Worm (Caenorhabditis elegans): ENCODE measurements around the gene F11C7.7.

Gene F11C7.7

DNA sequence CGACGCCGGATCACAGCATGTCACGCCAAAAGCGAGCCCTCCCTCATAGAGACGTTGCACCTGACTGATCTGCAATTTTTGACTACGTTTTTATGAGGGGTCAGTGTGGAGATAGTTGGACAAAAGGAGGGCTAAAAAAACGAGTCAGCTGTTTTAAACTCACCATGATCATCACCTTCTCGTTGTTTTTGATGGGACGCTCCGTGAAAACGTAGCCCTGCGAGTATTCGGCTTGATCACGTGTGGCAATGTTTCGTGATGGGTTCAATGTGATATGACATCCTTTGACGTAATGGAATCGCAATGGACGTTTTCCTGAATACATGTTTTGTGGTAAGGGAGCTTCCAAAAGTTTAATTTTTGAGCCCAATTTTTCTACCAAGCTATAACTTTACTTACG lies 13.3 kb upstream of the F11C7.7 start:
- TF ChIP-seq R02D3.7 (tag; optimal IDR thresholded peaks at IDR 0.05) (no peak), madf-9 (GFP tag; conservative IDR thresholded peaks at IDR 0.05) (no peak), mxl-2 (GFP tag; conservative IDR thresholded peaks at IDR 0.05) (no peak), sdz-12 (GFP tag; optimal IDR thresholded peaks at IDR 0.05) (no peak), zfp-3 (GFP tag; conservative IDR thresholded peaks at IDR 0.05) (no peak), hlh-11 (tag; optimal IDR thresholded peaks at IDR 0.05) (peak; percentile 19), nhr-25 (tag; optimal IDR thresholded peaks at IDR 0.05; ENCODE audit: borderline replicate concordance, insufficient read depth) (no peak), duxl-1 (tag; optimal IDR thresholded peaks at IDR 0.05; ENCODE audit: poor library complexity) (no peak), unc-130 (GFP tag; optimal IDR thresholded peaks at IDR 0.05) (no peak), lin-29 (GFP tag; IDR thresholded peaks at IDR 0.05) (no peak), lim-7 (GFP tag; IDR thresholded peaks at IDR 0.05) (no peak), lin-39 (tag; optimal IDR thresholded peaks at IDR 0.05) (no peak), lin-13 (GFP tag; optimal IDR thresholded peaks at IDR 0.05) (no peak), nhr-11 (tag; optimal IDR thresholded peaks at IDR 0.05) (peak; percentile 80), rbr-2 (tag; optimal IDR thresholded peaks at IDR 0.05) (no peak), ZK337.2 (GFP tag; IDR thresholded peaks at IDR 0.05) (no peak), hif-1 (tag; optimal IDR thresholded peaks at IDR 0.05) (peak in 1 of 2 experiments; percentile 25), madf-5 (GFP tag; IDR thresholded peaks at IDR 0.05) (no peak), pqm-1 (tag; optimal IDR thresholded peaks at IDR 0.05) (no peak), nhr-41 (GFP tag; IDR thresholded peaks at IDR 0.05) (no peak), mxl-3 (GFP tag; optimal IDR thresholded peaks at IDR 0.05) (no peak), F37D6.2 (tag; optimal IDR thresholded peaks at IDR 0.05) (no peak), ceh-32 (tag; optimal IDR thresholded peaks at IDR 0.05; ENCODE audit: poor library complexity) (no peak), Y105C5A.15 (GFP tag; IDR thresholded peaks at IDR 0.05) (no peak), ceh-28 (tag; optimal IDR thresholded peaks at IDR 0.05) (no peak), set-16 (GFP tag; IDR thresholded peaks at IDR 0.05) (no peak), hlh-30 (tag; optimal IDR thresholded peaks at IDR 0.05; ENCODE audit: insufficient read depth) (peak; percentile 46), nhr-28 (tag; optimal IDR thresholded peaks at IDR 0.05) (no peak), mdl-1 (tag; optimal IDR thresholded peaks at IDR 0.05) (no peak), vab-7 (GFP tag; IDR thresholded peaks at IDR 0.05) (no peak), F10B5.3 (tag; optimal IDR thresholded peaks at IDR 0.05) (no peak), ces-1 (GFP tag; optimal IDR thresholded peaks at IDR 0.05) (no peak), daf-16 (GFP tag; optimal IDR thresholded peaks at IDR 0.05) (peak in 1 of 2 experiments; percentile 20), daf-16 (tag; optimal IDR thresholded peaks at IDR 0.05) (no peak), unc-62 (GFP tag; optimal IDR thresholded peaks at IDR 0.05 in 1 of 2) (peak in 1 of 2 experiments; percentile 85), unc-62 (tag; optimal IDR thresholded peaks at IDR 0.05) (no peak), fos-1 (tag; optimal IDR thresholded peaks at IDR 0.05) (no peak), ztf-11 (tag; optimal IDR thresholded peaks at IDR 0.05) (no peak)

DNA sequence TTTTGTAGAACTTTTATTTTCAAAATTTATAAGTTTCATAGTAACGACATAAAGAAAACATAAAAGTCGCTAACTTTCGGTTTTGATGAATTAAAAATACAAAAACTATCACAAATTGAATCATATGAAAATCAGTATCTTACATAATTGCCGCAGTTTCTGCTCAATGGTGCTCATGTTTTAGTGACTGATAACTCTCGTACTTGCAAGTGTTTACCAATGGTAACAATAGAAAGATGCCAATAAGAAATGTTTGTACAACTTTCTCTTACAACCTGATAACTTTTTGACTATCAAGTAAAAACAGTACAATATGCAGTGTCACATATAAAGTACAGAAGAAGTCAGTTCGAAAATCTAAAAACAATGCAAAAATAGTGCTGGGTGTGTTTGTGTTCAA lies 12.3 kb upstream of the F11C7.7 start:
- TF ChIP-seq aly-2 (tag; optimal IDR thresholded peaks at IDR 0.05), result no peak
- TF ChIP-seq ctbp-1 (GFP tag; IDR thresholded peaks at IDR 0.05), result no peak
- no peak for TF ChIP-seq dpl-1 (GFP tag; optimal IDR thresholded peaks at IDR 0.05)
- TF ChIP-seq lin-1 (GFP tag; IDR thresholded peaks at IDR 0.05), result no peak
- peak; percentile 53 for TF ChIP-seq pqm-1 (tag; optimal IDR thresholded peaks at IDR 0.05)
- TF ChIP-seq nhr-28 (tag; optimal IDR thresholded peaks at IDR 0.05), result peak; percentile 1
- TF ChIP-seq daf-16 (GFP tag; optimal IDR thresholded peaks at IDR 0.05), result no peak
- TF ChIP-seq daf-16 (tag; optimal IDR thresholded peaks at IDR 0.05), result peak; percentile 81
- no peak for TF ChIP-seq egl-43 (GFP tag; IDR thresholded peaks at IDR 0.05)
- no peak for TF ChIP-seq snpc-4 (tag; optimal IDR thresholded peaks at IDR 0.05)
- peak in 1 of 2 experiments; percentile 78 for TF ChIP-seq unc-62 (GFP tag; optimal IDR thresholded peaks at IDR 0.05 in 1 of 2)
- no peak for TF ChIP-seq unc-62 (tag; optimal IDR thresholded peaks at IDR 0.05)
- no peak for TF ChIP-seq spr-3 (GFP tag; optimal IDR thresholded peaks at IDR 0.05)
- TF ChIP-seq mxl-2 (GFP tag; conservative IDR thresholded peaks at IDR 0.05), result no peak
- TF ChIP-seq snpc-1.2 (GFP tag; IDR thresholded peaks at IDR 0.05), result no peak
- TF ChIP-seq Y75B8A.6 (GFP tag; IDR thresholded peaks at IDR 0.05), result no peak
- no peak for TF ChIP-seq lim-7 (GFP tag; IDR thresholded peaks at IDR 0.05)

All from whole organism, L4 larva.